Worm (Caenorhabditis elegans): ENCODE measurements around the gene gmap-2.

- TF ChIP-seq pha-4 (GFP tag; IDR thresholded peaks at IDR 0.05) (no peak), pha-4 (tag; optimal IDR thresholded peaks at IDR 0.05) (no peak), ztf-11 (tag; optimal IDR thresholded peaks at IDR 0.05) (no peak), aha-1 (tag) (no peak), ceh-44 (GFP tag; IDR thresholded peaks at IDR 0.05) (no peak), nhr-237 (tag; optimal IDR thresholded peaks at IDR 0.05) (no peak), snpc-4 (tag; optimal IDR thresholded peaks at IDR 0.05) (no peak)
Observed at ce11 chrX:12965163-12965562, 22.1 kb upstream of the gmap-2 start, which contains the start of gene frpr-2.

Data from whole organism, L4 larva.